Worm (Caenorhabditis elegans): ENCODE results near the gene ceh-39.

The ceh-39 gene

DNA sequence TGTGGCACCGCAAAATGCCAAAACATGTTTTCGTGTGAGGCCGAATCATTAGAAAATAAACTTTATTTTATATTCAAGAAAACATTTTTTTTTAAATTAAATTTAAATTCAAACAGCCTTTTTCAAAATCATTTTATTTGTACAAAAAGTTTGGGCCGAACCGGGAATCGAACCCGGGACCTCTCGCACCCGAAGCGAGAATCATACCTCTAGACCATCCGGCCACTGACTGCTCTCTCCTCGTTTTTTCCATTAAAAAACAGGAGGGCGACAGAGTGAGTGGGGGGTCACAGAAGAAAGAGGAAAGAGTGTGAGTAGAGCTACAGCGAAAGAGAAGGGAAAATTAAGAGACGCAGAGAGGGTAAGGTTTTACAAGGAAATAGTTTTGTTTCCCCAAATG is 24.7 kb upstream of the ceh-39 start (continued):
- TF ChIP-seq rnt-1 (tag; optimal IDR thresholded peaks at IDR 0.05) (peak; percentile 61), ceh-48 (tag; optimal IDR thresholded peaks at IDR 0.05) (peak; percentile 53), K09A11.1 (tag; optimal IDR thresholded peaks at IDR 0.05; ENCODE audit: insufficient read depth) (peak; percentile 61), npax-4 (tag; optimal IDR thresholded peaks at IDR 0.05) (peak; percentile 56), nhr-11 (tag; optimal IDR thresholded peaks at IDR 0.05) (no peak), unc-3 (GFP tag; conservative IDR thresholded peaks at IDR 0.05) (peak; percentile 51), unc-3 (tag; optimal IDR thresholded peaks at IDR 0.05) (no peak), fkh-10 (GFP tag; optimal IDR thresholded peaks at IDR 0.05) (no peak), hlh-13 (GFP tag; optimal IDR thresholded peaks at IDR 0.05) (peak; percentile 53), lim-6 (tag; optimal IDR thresholded peaks at IDR 0.05) (no peak), C38D4.7 (GFP tag; optimal IDR thresholded peaks at IDR 0.05) (peak; percentile 65), ztf-16 (tag; optimal IDR thresholded peaks at IDR 0.05) (peak; percentile 66), ceh-19 (GFP tag; optimal IDR thresholded peaks at IDR 0.05) (peak; percentile 82), dve-1 (tag; optimal IDR thresholded peaks at IDR 0.05) (no peak), eyg-1 (tag; optimal IDR thresholded peaks at IDR 0.05) (peak; percentile 39), sdc-2 (tag; optimal IDR thresholded peaks at IDR 0.05) (peak; percentile 94), K02D7.2 (tag; optimal IDR thresholded peaks at IDR 0.05) (peak; percentile 62), sox-4 (tag; optimal IDR thresholded peaks at IDR 0.05) (peak; percentile 62), elt-4 (tag; optimal IDR thresholded peaks at IDR 0.05) (no peak), gmeb-2 (tag; optimal IDR thresholded peaks at IDR 0.05) (peak; percentile 65), pax-1 (tag; optimal IDR thresholded peaks at IDR 0.05) (no peak), ceh-24 (tag; optimal IDR thresholded peaks at IDR 0.05) (peak; percentile 7), zip-5 (tag; optimal IDR thresholded peaks at IDR 0.05) (peak; percentile 29), hlh-15 (tag; optimal IDR thresholded peaks at IDR 0.05) (peak; percentile 50), hlh-6 (tag; optimal IDR thresholded peaks at IDR 0.05) (peak; percentile 66), mec-3 (tag; optimal IDR thresholded peaks at IDR 0.05; ENCODE audit: borderline replicate concordance) (no peak), tbx-2 (tag; optimal IDR thresholded peaks at IDR 0.05) (peak; percentile 78), ttx-3 (tag; optimal IDR thresholded peaks at IDR 0.05) (peak; percentile 46), unc-55 (GFP tag; optimal IDR thresholded peaks at IDR 0.05) (no peak), ceh-45 (GFP tag; IDR thresholded peaks at IDR 0.05) (peak; percentile 41; the same call in 1 of the 2 replicates), ama-1 (optimal IDR thresholded peaks at IDR 0.05) (no peak), ceh-22 (tag; optimal IDR thresholded peaks at IDR 0.05) (no peak), elt-2 (tag; optimal IDR thresholded peaks at IDR 0.05) (peak; percentile 85), C08G9.2 (tag; optimal IDR thresholded peaks at IDR 0.05) (peak; percentile 62), pros-1 (tag; optimal IDR thresholded peaks at IDR 0.05) (no peak)

ce11 chrX:1870991-1871390 is 15.0 kb upstream of the ceh-39 start:
- TF ChIP-seq sdc-2 (tag; optimal IDR thresholded peaks at IDR 0.05) (peak; percentile 64), nfya-1 (tag; optimal IDR thresholded peaks at IDR 0.05) (peak; percentile 88), rnt-1 (tag; optimal IDR thresholded peaks at IDR 0.05) (no peak)

DNA sequence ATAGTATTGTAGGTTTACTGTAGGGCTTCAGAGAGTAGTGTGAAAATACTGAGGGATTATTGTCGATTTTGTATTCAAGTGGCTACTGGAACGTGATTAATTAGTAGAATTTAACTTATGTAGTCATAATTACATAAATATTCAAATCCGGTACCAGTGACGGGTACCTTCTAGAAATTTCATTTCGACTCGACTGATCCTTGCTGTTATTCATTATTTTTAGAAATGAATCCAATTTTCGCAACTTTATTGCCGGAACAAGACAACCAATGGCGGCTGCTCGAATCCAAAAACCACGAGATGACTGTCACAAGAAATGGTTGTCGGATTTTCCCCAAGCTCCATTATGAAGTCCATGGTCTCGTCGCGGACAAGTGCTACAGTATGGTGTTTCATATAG is 9.0 kb upstream of the ceh-39 start, which contains the start of gene tbx-41:
Gene tbx-41 (plus strand): TSS at position 301 of the 400 bp plus-strand sequence.
- TF ChIP-seq tbx-7 (tag; optimal IDR thresholded peaks at IDR 0.05): no peak
- TF ChIP-seq pha-2 (tag; optimal IDR thresholded peaks at IDR 0.05): no peak
- no peak for TF ChIP-seq elt-2 (tag; optimal IDR thresholded peaks at IDR 0.05)
- no peak for TF ChIP-seq ceh-24 (tag; optimal IDR thresholded peaks at IDR 0.05)

ce11 chrX:1860422-1860821 is 4.5 kb upstream of the ceh-39 start, which contains the start of gene T26C11.8:
T26C11.8 (plus strand) TSS chrX:1860722.
- TF ChIP-seq pros-1 (tag; optimal IDR thresholded peaks at IDR 0.05): no peak
- no peak for TF ChIP-seq sox-2 (GFP tag; IDR thresholded peaks at IDR 0.05)
- TF ChIP-seq pat-9 (tag; optimal IDR thresholded peaks at IDR 0.05): no peak
- no peak for TF ChIP-seq Y22D7AL.16 (tag; optimal IDR thresholded peaks at IDR 0.05)
- TF ChIP-seq ama-1 (optimal IDR thresholded peaks at IDR 0.05): no peak
- no peak for TF ChIP-seq ceh-34 (tag; optimal IDR thresholded peaks at IDR 0.05)
- TF ChIP-seq eyg-1 (tag; optimal IDR thresholded peaks at IDR 0.05): no peak
- TF ChIP-seq fax-1 (tag; optimal IDR thresholded peaks at IDR 0.05): no peak
